Worm (Caenorhabditis elegans) whole organism, L1 larva: ENCODE results near the gene ebp-1.
A peak's percentile ranks its signal among the peaks of the same experiment; 100 is the strongest.

Experiments
- C04F5.9 ChIP-seq: sonication (generic microtip); optimal IDR thresholded peaks from 2 replicates; lab custom pipeline; 2016; ENCODE audit warnings: missing genetic modification characterization, missing compliant biosample characterization
- aly-2 ChIP-seq: fragments of 150-350 bp; optimal IDR thresholded peaks from 2 replicates; lab custom pipeline; 2014; ENCODE audit warnings: missing biosample characterization, missing genetic modification characterization
- blmp-1 ChIP-seq: fragments of 150-350 bp; optimal IDR thresholded peaks from 2 replicates; lab custom pipeline; 2014; ENCODE audit warnings: missing biosample characterization, missing genetic modification characterization
- ceh-88 ChIP-seq: fragments of 200-800 bp; sonication (Bioruptor generic); IDR thresholded peaks from 2 replicates; pipeline ENCODE4 v1.3.6; 2022; ENCODE audit warnings: missing genetic modification characterization, missing compliant biosample characterization
- ces-1 ChIP-seq: fragments of 150-350 bp; optimal IDR thresholded peaks from 2 replicates; lab custom pipeline; 2014; ENCODE audit warnings: missing biosample characterization, missing genetic modification reagents, missing genetic modification characterization
- efl-1 ChIP-seq, 4 experiments: fragments of 150-350 bp; optimal IDR thresholded peaks in 3 of 4; peaks in 1 of 4; 1 replicate in 1 of 4; 2 replicates in 3 of 4; lab custom pipeline; 2014; ENCODE audit warnings: missing biosample characterization in 2 of 4, missing genetic modification characterization in 2 of 4, missing genetic modification reagents in 2 of 4
- efl-3 ChIP-seq: fragments of 200-800 bp; sonication (Bioruptor generic); optimal IDR thresholded peaks from 2 replicates; lab custom pipeline; 2018; ENCODE audit warnings: mild to moderate bottlenecking, missing genetic modification characterization, missing compliant biosample characterization
- egl-13 ChIP-seq: sonication (generic microtip); optimal IDR thresholded peaks from 2 replicates; lab custom pipeline; 2016; ENCODE audit warnings: missing genotype, missing genetic modification reagents, missing genetic modification characterization, missing compliant biosample characterization
- fkh-8 ChIP-seq: sonication (generic microtip); optimal IDR thresholded peaks from 2 replicates; lab custom pipeline; 2016; ENCODE audit warnings: mild to moderate bottlenecking, missing genetic modification characterization, missing compliant biosample characterization
- jun-1 ChIP-seq: fragments of 150-350 bp; optimal IDR thresholded peaks from 2 replicates; lab custom pipeline; 2014; ENCODE audit warnings: missing biosample characterization, missing genetic modification reagents, missing genetic modification characterization
- lin-13 ChIP-seq: fragments of 150-350 bp; optimal IDR thresholded peaks from 2 replicates; lab custom pipeline; 2014; ENCODE audit warnings: missing biosample characterization, missing genetic modification reagents, missing genetic modification characterization
- lin-35 ChIP-seq, 2 experiments: fragments of 150-350 bp; optimal IDR thresholded peaks; 2 replicates each; lab custom pipeline; 2014; ENCODE audit warnings: missing biosample characterization in 2 of 2, missing genetic modification characterization in 2 of 2, missing genetic modification reagents in 2 of 2
- lsy-2 ChIP-seq, 2 experiments: fragments of 150-350 bp; optimal IDR thresholded peaks; 2 replicates each; lab custom pipeline; 2014; ENCODE audit warnings: missing biosample characterization in 2 of 2, missing genetic modification characterization in 2 of 2
- nhr-11 ChIP-seq: fragments of 150-350 bp; optimal IDR thresholded peaks from 2 replicates; lab custom pipeline; 2014; ENCODE audit warnings: missing biosample characterization, missing genetic modification characterization
- nhr-237 ChIP-seq: fragments of 150-350 bp; optimal IDR thresholded peaks from 2 replicates; lab custom pipeline; 2014; ENCODE audit warnings: missing biosample characterization, missing genetic modification characterization
- nhr-28 ChIP-seq: fragments of 150-350 bp; optimal IDR thresholded peaks from 2 replicates; lab custom pipeline; 2014; ENCODE audit warnings: missing biosample characterization, missing genetic modification characterization
- nhr-47 ChIP-seq: sonication (generic microtip); optimal IDR thresholded peaks from 2 replicates; lab custom pipeline; 2016; ENCODE audit warnings: mild to moderate bottlenecking, missing genetic modification characterization, moderate library complexity, missing compliant biosample characterization
- nhr-85 ChIP-seq: sonication (generic microtip); peaks from one replicate; lab custom pipeline; 2016; ENCODE audit warnings: missing genetic modification characterization, inconsistent platforms, missing compliant biosample characterization
- sptf-1 ChIP-seq: fragments of 150-350 bp; optimal IDR thresholded peaks from 2 replicates; lab custom pipeline; 2014; ENCODE audit warnings: missing biosample characterization, missing genetic modification characterization
- unc-30 ChIP-seq: sonication (generic microtip); optimal IDR thresholded peaks from 2 replicates; lab custom pipeline; 2017; ENCODE audit warnings: missing biosample characterization, missing genetic modification characterization
- xbp-1 ChIP-seq: sonication (generic microtip); optimal IDR thresholded peaks from 2 replicates; lab custom pipeline; 2016; ENCODE audit warnings: missing genetic modification characterization, missing compliant biosample characterization
- zag-1 ChIP-seq: fragments of 150-350 bp; optimal IDR thresholded peaks from 2 replicates; lab custom pipeline; 2014; ENCODE audit warnings: missing biosample characterization, missing genetic modification characterization
- ztf-11 ChIP-seq, 2 experiments: sonication (generic microtip); optimal IDR thresholded peaks; 2 replicates each; lab custom pipeline; 2016 to 2017; ENCODE audit warnings: missing genetic modification characterization in 2 of 2, missing biosample characterization in 1 of 2, missing compliant biosample characterization in 1 of 2

The ebp-1 gene

DNA sequence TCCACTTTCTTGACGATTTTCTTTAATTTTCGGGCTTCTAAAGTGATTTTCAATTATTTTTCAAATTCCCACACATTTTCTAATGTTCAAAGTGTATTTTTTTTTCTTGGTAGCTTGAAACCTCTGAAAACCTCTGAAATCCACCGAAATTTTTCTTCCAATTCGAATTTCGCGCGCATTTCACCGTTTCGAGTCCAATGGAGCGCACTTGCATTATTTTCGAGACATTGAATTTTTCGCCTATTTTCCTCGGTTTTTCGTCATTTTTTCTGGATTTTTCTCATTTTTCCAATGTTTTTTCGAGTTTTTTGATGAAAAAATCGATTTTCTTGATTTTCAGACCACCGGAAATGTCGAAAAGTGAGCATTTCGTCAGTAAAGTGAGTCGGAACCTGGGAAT is 43.4 kb downstream of the ebp-1 start, which contains the start of gene slr-2 (continued):
- TF ChIP-seq xbp-1 (tag; lab: Kevin White, UChicago) (peak; percentile 56), nhr-237 (tag; lab: Kevin White, UChicago) (no peak), aly-2 (peak; percentile 13), fkh-8 (tag; lab: Kevin White, UChicago) (peak; percentile 17), blmp-1 (peak; percentile 38), lin-35 (GFP tag; optimal IDR thresholded peaks at IDR 0.05; lab: Kevin White, UChicago) (peak; percentile 96 to 98), unc-30 (tag; lab: Kevin White, UChicago) (peak; percentile 9), zag-1 (tag; lab: Kevin White, UChicago) (no peak), lin-13 (GFP tag; lab: Kevin White, UChicago) (peak; percentile 11), nhr-85 (peak; percentile 37)

DNA sequence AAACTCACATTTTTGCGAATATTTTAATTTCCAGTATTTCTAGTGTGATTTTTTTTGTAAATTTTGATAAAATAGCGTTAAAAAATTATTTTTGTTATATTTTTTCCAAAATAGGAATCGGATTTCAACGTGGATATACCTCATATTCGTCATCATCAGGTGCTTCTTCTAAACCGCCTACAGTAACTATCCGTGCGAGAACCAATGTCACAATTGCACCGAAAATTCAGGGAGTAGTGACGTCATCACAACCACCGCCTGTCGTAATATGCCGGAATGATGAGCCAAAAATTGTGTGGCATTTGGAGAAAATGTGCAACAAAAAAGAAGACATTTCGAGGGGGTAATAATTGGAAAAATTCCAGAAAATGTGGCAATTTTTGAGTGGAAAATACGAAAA is 47.8 kb downstream of the ebp-1 start:
- TF ChIP-seq efl-1 (optimal IDR thresholded peaks at IDR 0.05; lab: Kevin White, UChicago) (no peak), efl-1 (GFP tag; optimal IDR thresholded peaks at IDR 0.05 in 1 of 2; lab: Kevin White, UChicago) (peak in 1 of 2 experiments; percentile 52), ces-1 (no peak), nhr-11 (tag; lab: Kevin White, UChicago) (no peak), jun-1 (tag; lab: Kevin White, UChicago) (no peak)

DNA sequence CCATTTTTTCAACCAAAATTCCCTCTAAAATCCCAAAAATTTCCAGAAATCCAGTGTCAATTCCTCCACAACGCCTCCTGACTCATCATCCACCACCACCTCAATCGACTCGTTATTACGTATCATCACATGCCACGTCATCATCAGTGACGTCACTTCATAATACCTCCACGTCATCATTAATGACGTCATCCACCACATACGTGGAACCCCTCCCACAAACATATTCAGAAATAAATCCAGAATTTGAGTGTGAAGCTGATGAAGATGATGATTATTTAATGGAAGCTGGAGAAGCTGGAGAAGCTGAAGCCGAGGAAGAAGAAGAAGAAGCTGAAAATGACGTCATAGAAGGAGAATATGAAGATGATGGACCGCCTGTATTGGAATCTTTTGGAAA is 50.6 kb downstream of the ebp-1 start:
- TF ChIP-seq C04F5.9 (tag; lab: Kevin White, UChicago) = no peak
- no peak for TF ChIP-seq nhr-47 (tag; lab: Kevin White, UChicago)
- no peak for TF ChIP-seq egl-13 (tag; lab: Kevin White, UChicago)
- no peak for TF ChIP-seq sptf-1
- no peak for TF ChIP-seq efl-3
- TF ChIP-seq ztf-11 (tag; optimal IDR thresholded peaks at IDR 0.05; lab: Kevin White, UChicago) = no peak
- no peak for TF ChIP-seq nhr-28 (tag; lab: Kevin White, UChicago)
- no peak for TF ChIP-seq lsy-2 (tag; optimal IDR thresholded peaks at IDR 0.05; lab: Kevin White, UChicago)
- no peak for TF ChIP-seq zag-1 (tag; lab: Kevin White, UChicago)
- TF ChIP-seq xbp-1 (tag; lab: Kevin White, UChicago) = no peak

DNA sequence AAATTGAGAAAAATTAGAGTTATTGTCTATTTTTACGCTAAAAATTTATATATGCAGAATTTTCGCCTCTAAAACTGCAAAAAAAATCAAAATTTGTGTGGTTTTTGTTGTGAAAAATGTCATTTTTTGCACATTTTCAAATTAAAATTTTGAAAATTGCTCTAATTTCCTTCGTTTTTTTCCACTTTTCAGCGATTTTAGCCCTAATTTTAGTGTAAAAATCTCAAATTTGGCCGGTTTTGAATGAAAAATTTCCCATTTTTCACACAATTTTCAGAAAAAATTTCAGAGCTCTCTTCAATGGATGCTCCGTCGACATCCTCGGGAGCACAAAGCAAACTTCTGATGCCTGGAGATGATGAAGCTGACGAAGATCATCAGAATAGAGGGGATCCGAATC is 55.0 kb downstream of the ebp-1 start, which contains the start of gene par-4:
TSS of gene par-4 (plus strand) at position 301 of the 400 bp plus-strand sequence.
- no peak for TF ChIP-seq efl-1 (optimal IDR thresholded peaks at IDR 0.05; lab: Kevin White, UChicago)
- peak in 1 of 2 experiments; percentile 3 for TF ChIP-seq efl-1 (GFP tag; optimal IDR thresholded peaks at IDR 0.05 in 1 of 2; lab: Kevin White, UChicago)
- peak; percentile 53 for TF ChIP-seq nhr-85
- no peak for TF ChIP-seq ceh-88 (GFP tag; lab: Robert Waterston, UW)
- TF ChIP-seq, all 84 proteins: peak for 2
